Fruit fly (Drosophila melanogaster) whole organism: ENCODE data around the gene Jon65Aiii.

ENCODE experiments used
- CG8478 ChIP-seq: fragments of >200 bp; optimal IDR thresholded peaks from 2 replicates; lab custom pipeline; 2018; ENCODE audit warnings: inconsistent platforms
- Dll ChIP-seq: fragments of >200 bp; optimal IDR thresholded peaks from 2 replicates; lab custom pipeline; 2017
- EcR ChIP-seq, 2 experiments: fragments of >200 bp; optimal IDR thresholded peaks; 2 replicates each; lab custom pipeline; 2017; ENCODE audit warnings: missing biosample characterization in 2 of 2, missing genetic modification characterization in 2 of 2, missing genetic modification reagents in 2 of 2
- pan ChIP-seq: fragments of >200 bp; optimal IDR thresholded peaks from 2 replicates; lab custom pipeline; 2017
- psq ChIP-seq: fragments of >200 bp; optimal IDR thresholded peaks from 2 replicates; lab custom pipeline; 2017
- usp ChIP-seq: fragments of >200 bp; optimal IDR thresholded peaks from 2 replicates; lab custom pipeline; 2017; ENCODE audit warnings: missing biosample characterization, missing genetic modification characterization, mixed read lengths

Gene Jon65Aiii

DNA sequence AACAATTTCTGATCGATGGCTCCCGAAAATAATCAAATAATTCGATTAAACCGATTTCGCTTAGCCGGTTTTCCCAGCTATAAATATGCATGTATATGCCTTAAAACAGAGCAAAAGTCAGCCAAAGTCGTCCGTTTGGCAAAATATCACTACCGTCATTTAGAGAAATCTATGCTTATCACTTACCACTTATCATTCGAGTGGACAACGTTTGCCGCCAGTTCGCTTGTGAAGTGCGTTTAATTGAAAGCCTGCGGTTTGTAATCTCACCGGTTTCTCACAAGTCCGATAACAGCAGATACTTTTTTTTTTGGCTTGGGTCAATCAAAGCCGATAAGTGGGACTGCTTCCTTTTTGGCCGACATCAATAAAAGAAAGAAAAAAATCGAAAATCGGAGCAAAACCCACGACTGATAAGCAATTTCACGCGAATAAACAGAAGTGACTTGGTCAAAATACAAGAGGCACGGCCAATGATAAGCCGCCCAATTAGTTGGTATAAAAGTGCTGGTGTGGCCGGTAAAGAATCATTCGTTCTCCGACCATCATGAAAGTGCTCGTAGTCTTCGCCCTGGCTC is at the start of gene Jon65Aiii:
Jon65Aiii (plus strand) TSS at position 528 of the 578 bp plus-strand sequence.
- TF ChIP-seq psq (lab: Kevin White, UChicago) (no peak), CG8478 (no peak), EcR (GFP tag; optimal IDR thresholded peaks at IDR 0.05; lab: Kevin White, UChicago) (no peak), usp (GFP tag; lab: Kevin White, UChicago) (no peak), Dll (lab: Kevin White, UChicago) (no peak), pan (lab: Kevin White, UChicago) (no peak)

- TF ChIP-seq EcR (GFP tag; optimal IDR thresholded peaks at IDR 0.05; lab: Kevin White, UChicago): no peak
These were observed 49.6 kb upstream of the Jon65Aiii start for dm6 chr3L:6000938-6001337.

- TF ChIP-seq psq (lab: Kevin White, UChicago): no peak
- TF ChIP-seq pan (lab: Kevin White, UChicago): no peak
- no peak for TF ChIP-seq usp (GFP tag; lab: Kevin White, UChicago)
- no peak for TF ChIP-seq EcR (GFP tag; optimal IDR thresholded peaks at IDR 0.05; lab: Kevin White, UChicago)
- TF ChIP-seq Dll (lab: Kevin White, UChicago): no peak
- no peak for TF ChIP-seq CG8478
These were observed 39.6 kb upstream of the Jon65Aiii start, which contains the start of gene alphaKap4 for dm6 chr3L:6010921-6011320. alphaKap4 (minus strand) TSS chr3L:6011021.

- TF ChIP-seq pan (lab: Kevin White, UChicago) (no peak), usp (GFP tag; lab: Kevin White, UChicago) (no peak), psq (lab: Kevin White, UChicago) (no peak), CG8478 (no peak), Dll (lab: Kevin White, UChicago) (no peak), EcR (GFP tag; optimal IDR thresholded peaks at IDR 0.05; lab: Kevin White, UChicago) (no peak)
These were observed 37.6 kb upstream of the Jon65Aiii start for dm6 chr3L:6012950-6013349.

- TF ChIP-seq CG8478 (no peak), pan (lab: Kevin White, UChicago) (no peak), Dll (lab: Kevin White, UChicago) (no peak), EcR (GFP tag; optimal IDR thresholded peaks at IDR 0.05; lab: Kevin White, UChicago) (no peak), usp (GFP tag; lab: Kevin White, UChicago) (no peak), psq (lab: Kevin White, UChicago) (no peak)
These were observed 28.4 kb upstream of the Jon65Aiii start for dm6 chr3L:6022142-6022541.

DNA sequence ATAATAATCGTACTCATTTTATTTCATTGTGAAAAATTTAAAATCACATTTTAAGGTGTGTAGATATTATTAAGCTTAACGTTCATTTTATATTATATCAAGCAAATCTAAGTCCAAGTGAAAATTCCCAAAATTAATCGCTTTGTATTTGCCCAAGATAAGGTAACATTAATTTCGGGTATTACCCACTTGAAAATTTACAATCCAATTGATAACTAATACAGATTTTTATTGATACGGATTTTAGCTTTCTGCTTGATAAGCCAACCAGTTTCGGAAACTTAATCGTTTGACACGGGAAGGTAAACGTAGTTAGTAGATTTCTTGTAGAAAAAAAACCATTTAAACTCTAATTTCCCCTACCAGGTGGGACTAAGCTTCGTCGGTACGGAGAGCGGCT is 17.5 kb upstream of the Jon65Aiii start:
- TF ChIP-seq psq (lab: Kevin White, UChicago) (no peak), usp (GFP tag; lab: Kevin White, UChicago) (no peak), pan (lab: Kevin White, UChicago) (no peak), CG8478 (no peak), EcR (GFP tag; optimal IDR thresholded peaks at IDR 0.05; lab: Kevin White, UChicago) (no peak)

dm6 chr3L:6034511-6034910 is 16.0 kb upstream of the Jon65Aiii start, which contains the start of gene CG10477:
CG10477 (minus strand) TSS chr3L:6034611.
- TF ChIP-seq CG8478 (no peak), pan (lab: Kevin White, UChicago) (no peak), Dll (lab: Kevin White, UChicago) (no peak), psq (lab: Kevin White, UChicago) (no peak), EcR (GFP tag; optimal IDR thresholded peaks at IDR 0.05; lab: Kevin White, UChicago) (no peak), usp (GFP tag; lab: Kevin White, UChicago) (no peak)

DNA sequence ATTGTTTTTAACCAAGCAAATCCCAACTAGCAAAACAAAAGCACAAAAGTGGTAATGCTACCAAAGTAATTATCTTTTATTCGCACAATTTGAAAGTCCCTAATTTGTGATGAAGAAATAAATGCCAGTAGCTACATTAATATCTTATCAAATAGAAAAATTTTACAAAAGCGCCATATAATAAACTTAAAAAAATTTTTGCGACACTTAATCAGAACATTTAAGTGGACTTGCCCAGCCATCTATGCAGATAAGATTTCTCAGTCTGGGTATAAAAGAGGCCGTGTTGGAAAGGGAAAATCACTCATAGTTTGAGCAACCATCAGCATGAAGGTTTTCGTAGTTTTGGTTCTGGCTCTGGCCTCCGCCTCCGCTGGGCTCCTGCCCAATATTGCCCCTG is 15.6 kb upstream of the Jon65Aiii start, which contains the start of gene yip7:
yip7 (plus strand) TSS at position 301 of the 400 bp plus-strand sequence.
- TF ChIP-seq EcR (GFP tag; optimal IDR thresholded peaks at IDR 0.05; lab: Kevin White, UChicago) (no peak), Dll (lab: Kevin White, UChicago) (no peak), usp (GFP tag; lab: Kevin White, UChicago) (no peak)

- TF ChIP-seq CG8478: no peak
- no peak for TF ChIP-seq EcR (GFP tag; optimal IDR thresholded peaks at IDR 0.05; lab: Kevin White, UChicago)
- TF ChIP-seq usp (GFP tag; lab: Kevin White, UChicago): no peak
- no peak for TF ChIP-seq psq (lab: Kevin White, UChicago)
- no peak for TF ChIP-seq Dll (lab: Kevin White, UChicago)
- TF ChIP-seq pan (lab: Kevin White, UChicago): no peak
These were observed 14.4 kb upstream of the Jon65Aiii start for dm6 chr3L:6036141-6036540.

DNA sequence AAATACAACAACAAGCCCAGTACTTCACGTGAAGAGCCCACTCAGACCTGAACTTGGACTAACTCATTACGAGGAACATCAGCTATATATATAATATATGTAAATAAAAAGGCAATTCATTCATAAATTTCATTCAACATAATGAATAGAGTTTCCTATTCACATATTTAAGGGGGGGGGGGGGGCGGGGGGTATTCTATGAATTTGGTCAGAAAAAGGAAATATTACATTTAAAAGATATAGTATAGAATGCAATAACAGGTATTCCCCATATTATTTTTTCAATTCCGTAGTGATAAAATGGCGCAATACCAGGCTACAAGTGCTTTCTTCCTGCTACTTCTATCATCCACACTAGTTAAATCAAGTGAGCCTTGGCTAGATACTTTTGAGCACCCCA is 13.7 kb upstream of the Jon65Aiii start, which contains the start of gene CG6462:
CG6462 (plus strand) TSS at position 301 of the 400 bp plus-strand sequence.
- TF ChIP-seq pan (lab: Kevin White, UChicago) (no peak), Dll (lab: Kevin White, UChicago) (no peak), EcR (GFP tag; optimal IDR thresholded peaks at IDR 0.05; lab: Kevin White, UChicago) (no peak), psq (lab: Kevin White, UChicago) (no peak), CG8478 (no peak), usp (GFP tag; lab: Kevin White, UChicago) (no peak)

DNA sequence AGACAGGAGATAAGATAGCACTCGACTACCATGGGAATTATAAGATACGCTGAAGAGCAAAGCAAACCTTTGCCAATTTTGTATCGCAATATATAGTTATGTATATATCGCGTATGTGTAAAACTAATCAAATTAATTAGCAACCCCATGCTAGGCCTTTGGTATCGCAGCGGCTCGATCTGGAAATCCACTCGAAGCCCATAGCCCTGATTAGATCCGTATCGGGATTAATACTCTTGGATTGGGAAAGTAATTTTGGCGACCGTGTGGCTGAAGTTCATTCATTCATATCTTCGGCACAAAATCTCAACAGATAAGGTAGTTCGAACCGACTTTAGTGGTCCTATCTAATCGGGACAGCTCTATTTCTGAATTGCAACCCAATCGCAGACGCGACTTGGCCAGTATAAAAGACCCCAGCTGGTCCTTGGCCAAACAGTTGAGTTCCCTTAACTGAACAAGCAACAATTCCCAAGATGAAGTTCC is 11.8 kb upstream of the Jon65Aiii start, which contains the start of gene Jon65Aiv:
Jon65Aiv (plus strand) TSS at position 436 of the 486 bp plus-strand sequence.
- TF ChIP-seq usp (GFP tag; lab: Kevin White, UChicago) (no peak), psq (lab: Kevin White, UChicago) (no peak), CG8478 (no peak), EcR (GFP tag; optimal IDR thresholded peaks at IDR 0.05; lab: Kevin White, UChicago) (no peak), pan (lab: Kevin White, UChicago) (no peak), Dll (lab: Kevin White, UChicago) (no peak)

DNA sequence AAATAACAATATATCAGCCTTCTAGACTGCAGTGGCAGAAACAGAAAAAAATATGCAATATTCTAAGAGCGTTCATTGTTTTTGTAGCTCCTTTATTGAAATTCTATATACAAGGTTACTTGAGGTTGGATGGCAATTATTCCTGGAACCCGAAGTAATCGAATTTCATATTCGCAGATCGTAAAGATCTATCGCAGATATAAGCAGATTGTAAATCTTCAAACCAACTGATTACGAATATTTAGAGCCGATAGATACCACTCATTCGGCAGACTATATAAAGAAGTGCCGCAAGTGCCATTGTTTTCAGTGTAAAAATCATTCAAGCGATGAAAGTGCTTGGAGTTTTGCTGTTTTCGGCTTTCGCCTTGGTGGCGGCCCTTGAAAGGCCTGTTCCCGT is 1.5 kb downstream of the Jon65Aiii start, which contains the start of gene Jon65Aii:
Jon65Aii (plus strand) TSS at position 301 of the 400 bp plus-strand sequence.
- TF ChIP-seq EcR (GFP tag; optimal IDR thresholded peaks at IDR 0.05; lab: Kevin White, UChicago): no peak
- no peak for TF ChIP-seq usp (GFP tag; lab: Kevin White, UChicago)
- no peak for TF ChIP-seq CG8478
